Worm (Caenorhabditis elegans) whole organism, young adult: ENCODE data around the gene perm-1.

Experiments used
- Y56A3A.18 ChIP-seq: fragments of 200-800 bp; sonication (Bioruptor generic); IDR thresholded peaks from 2 replicates; pipeline ENCODE4 v1.3.6; 2022; ENCODE audit warnings: missing genetic modification reagents, missing genetic modification characterization, missing compliant biosample characterization
- ama-1 ChIP-seq, 3 experiments: fragments of 150-350 bp in 1 of 3; sonication (generic microtip) in 2 of 3; optimal IDR thresholded peaks; 2 replicates each; lab custom pipeline; 2014 to 2018; ENCODE audit warnings: missing biosample characterization in 2 of 3, missing genetic modification characterization in 2 of 3, missing genetic modification reagents in 2 of 3
- aptf-3 ChIP-seq: fragments of 200-800 bp; sonication (Bioruptor generic); IDR thresholded peaks from 2 replicates; pipeline ENCODE4 v1.3.6; 2022; ENCODE audit warnings: missing genetic modification characterization, missing compliant biosample characterization
- bed-1 ChIP-seq: fragments of 200-800 bp; sonication (Bioruptor generic); IDR thresholded peaks from 2 replicates; pipeline ENCODE4 v1.3.6; 2022; ENCODE audit warnings: missing genetic modification reagents, missing genetic modification characterization, missing compliant biosample characterization
- efl-1 ChIP-seq: fragments of 150-350 bp; optimal IDR thresholded peaks from 2 replicates; lab custom pipeline; 2014; ENCODE audit warnings: missing biosample characterization, missing genetic modification reagents, missing genetic modification characterization
- pha-4 ChIP-seq: fragments of 150-350 bp; sonication (generic microtip); optimal IDR thresholded peaks from 2 replicates; lab custom pipeline; 2014; ENCODE audit warnings: missing biosample characterization, missing genetic modification reagents, missing genetic modification characterization
- rec-8 ChIP-seq, 2 experiments: sonication (generic microtip); optimal IDR thresholded peaks; 2 replicates each; lab custom pipeline; 2016; ENCODE audit warnings: mild to moderate bottlenecking in 2 of 2, missing genetic modification characterization in 2 of 2, missing genetic modification reagents in 2 of 2, missing genotype in 2 of 2, missing biosample characterization in 1 of 2, missing compliant biosample characterization in 1 of 2, moderate library complexity in 1 of 2
- snpc-4 ChIP-seq, 5 experiments: fragments of 150-350 bp in 1 of 5; sonication (generic microtip) in 4 of 5; optimal IDR thresholded peaks; 2 replicates each; lab custom pipeline; 2014 to 2018; ENCODE audit warnings: missing genetic modification characterization in 5 of 5, missing biosample characterization in 3 of 5, antibody characterized with exemption in 2 of 5, mild to moderate bottlenecking in 2 of 5, missing compliant biosample characterization in 2 of 5, missing genotype in 2 of 5, moderate library complexity in 2 of 5, missing genetic modification reagents in 1 of 5
- unc-130 ChIP-seq: sonication (generic microtip); optimal IDR thresholded peaks from 2 replicates; lab custom pipeline; 2016; ENCODE audit warnings: missing genetic modification reagents, missing genetic modification characterization, missing compliant biosample characterization
- xnd-1 ChIP-seq: sonication (generic microtip); optimal IDR thresholded peaks from 2 replicates; lab custom pipeline; 2016; ENCODE audit warnings: missing genotype, missing genetic modification reagents, missing genetic modification characterization, missing compliant biosample characterization
- ztf-25 ChIP-seq: fragments of 200-800 bp; sonication (Bioruptor generic); IDR thresholded peaks from 2 replicates; pipeline ENCODE4 v1.3.6; 2022; ENCODE audit warnings: missing genetic modification reagents, missing genetic modification characterization, missing compliant biosample characterization

DNA sequence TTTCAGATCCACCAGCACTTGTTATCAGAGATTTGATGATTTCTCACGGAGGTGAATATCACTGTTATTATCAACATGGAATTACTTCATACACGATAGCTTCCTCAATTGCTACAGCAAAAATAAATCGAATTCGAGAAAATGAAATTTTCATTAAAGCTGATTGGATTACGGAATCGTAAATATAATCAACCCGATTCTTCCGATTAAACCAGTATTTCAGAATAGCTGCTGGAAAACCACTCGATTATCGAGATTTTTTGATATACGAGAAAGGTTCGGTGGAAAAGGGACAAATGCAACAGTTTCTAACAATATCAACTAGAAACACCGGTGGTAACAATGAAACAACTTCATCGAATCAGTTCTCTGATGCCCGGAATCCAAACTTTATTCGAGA lies 21.4 kb downstream of the perm-1 start:
- TF ChIP-seq rec-8 (tag; optimal IDR thresholded peaks at IDR 0.05; lab: Kevin White, UChicago) (no peak), pha-4 (tag; lab: Kevin White, UChicago) (no peak), snpc-4 (GFP tag; optimal IDR thresholded peaks at IDR 0.05; lab: Kevin White, UChicago) (no peak), snpc-4 (tag; optimal IDR thresholded peaks at IDR 0.05; lab: Kevin White, UChicago) (no peak), aptf-3 (GFP tag; lab: Robert Waterston, UW) (no peak), unc-130 (GFP tag; lab: Kevin White, UChicago) (no peak), bed-1 (no peak), ztf-25 (GFP tag; lab: Robert Waterston, UW) (no peak), efl-1 (GFP tag; lab: Kevin White, UChicago) (no peak), Y56A3A.18 (GFP tag; lab: Robert Waterston, UW) (no peak), ama-1 (optimal IDR thresholded peaks at IDR 0.05; lab: Kevin White, UChicago) (no peak), ama-1 (GFP tag; optimal IDR thresholded peaks at IDR 0.05; lab: Kevin White, UChicago) (no peak), xnd-1 (no peak)
